Fruit fly (Drosophila melanogaster) whole organism, wandering third instar larva: Measurements from ENCODE around the gene Hsp70Ab.

Source experiments
- Abd-B ChIP-seq: fragments of >200 bp; optimal IDR thresholded peaks from 2 replicates; lab custom pipeline; 2017; ENCODE audit warnings: missing biosample characterization, missing genetic modification characterization
- CG32264 ChIP-seq: fragments of 200-800 bp; sonication (Bioruptor generic); optimal IDR thresholded peaks from 2 replicates; lab custom pipeline; 2016; ENCODE audit warnings: missing biosample characterization, missing genetic modification characterization
- CG9705 ChIP-seq: fragments of 200-800 bp; sonication (Bioruptor generic); optimal IDR thresholded peaks from 2 replicates; lab custom pipeline; 2018; ENCODE audit warnings: missing biosample characterization, mild to moderate bottlenecking, missing genetic modification characterization
- CrebA ChIP-seq: fragments of 200-800 bp; sonication (Bioruptor generic); optimal IDR thresholded peaks from 2 replicates; lab custom pipeline; 2016; ENCODE audit warnings: missing biosample characterization, mild to moderate bottlenecking, missing genetic modification characterization, borderline replicate concordance
- Dif ChIP-seq: fragments of 200-275, 200-300 bp; sonication (Bioruptor generic); optimal IDR thresholded peaks from 2 replicates; lab custom pipeline; 2018; ENCODE audit warnings: missing biosample characterization, missing genetic modification characterization; ENCODE audit not compliant: partially characterized antibody
- Myc ChIP-seq: fragments of >200 bp; optimal IDR thresholded peaks from 2 replicates; lab custom pipeline; 2017
- N ChIP-seq: fragments of >200 bp; optimal IDR thresholded peaks from 2 replicates; lab custom pipeline; 2018; ENCODE audit warnings: missing biosample characterization, missing external identifiers, missing genetic modification characterization
- Rel ChIP-seq, 2 experiments: fragments of 200-800 bp; sonication (Bioruptor generic) in 1 of 2; optimal IDR thresholded peaks; 2 replicates in 1 of 2; 3 replicates in 1 of 2; lab custom pipeline; 2016 to 2019; ENCODE audit warnings: mild to moderate bottlenecking in 2 of 2, missing biosample characterization in 2 of 2, missing genetic modification characterization in 2 of 2, moderate library complexity in 1 of 2
- Sp1 ChIP-seq: fragments of 200-800 bp; sonication (Bioruptor generic); optimal IDR thresholded peaks from 3 replicates; lab custom pipeline; 2019; ENCODE audit warnings: missing biosample characterization, mild to moderate bottlenecking, missing genetic modification characterization, moderate library complexity
- Vsx2 ChIP-seq: fragments of 200-300, 225-300 bp; sonication (Bioruptor generic); optimal IDR thresholded peaks from 2 replicates; lab custom pipeline; 2018; ENCODE audit warnings: missing biosample characterization, missing genetic modification characterization; ENCODE audit not compliant: partially characterized antibody
- brk ChIP-seq: fragments of 200-800 bp; sonication (Bioruptor generic); optimal IDR thresholded peaks from 2 replicates; lab custom pipeline; 2016; ENCODE audit warnings: missing biosample characterization, mild to moderate bottlenecking, missing genetic modification characterization
- dl ChIP-seq, 2 experiments: fragments of 175-275, 200-275 bp in 1 of 2; fragments of 200-275 bp in 1 of 2; sonication (Bioruptor generic); optimal IDR thresholded peaks; lab custom pipeline; 2018; ENCODE audit warnings: mild to moderate bottlenecking in 2 of 2, missing biosample characterization in 2 of 2, missing genetic modification characterization in 2 of 2, moderate library complexity in 2 of 2; ENCODE audit not compliant: partially characterized antibody in 2 of 2, insufficient read depth in 1 of 2
- dmrt93B ChIP-seq: fragments of 200-800 bp; sonication (Bioruptor generic); optimal IDR thresholded peaks from 2 replicates; lab custom pipeline; 2018; ENCODE audit warnings: missing biosample characterization, mild to moderate bottlenecking, missing genetic modification characterization
- foxo ChIP-seq, 2 experiments: fragments of 200-800 bp; sonication (Bioruptor generic); optimal IDR thresholded peaks; 2 replicates in 1 of 2; 3 replicates in 1 of 2; lab custom pipeline; 2016 to 2017; ENCODE audit warnings: missing biosample characterization in 2 of 2, missing genetic modification characterization in 2 of 2
- fru ChIP-seq: fragments of 200-800 bp; sonication (Bioruptor generic); optimal IDR thresholded peaks from 3 replicates; lab custom pipeline; 2016; ENCODE audit warnings: missing biosample characterization, mild to moderate bottlenecking, missing genetic modification characterization
- h ChIP-seq: fragments of 200-800 bp; sonication (Bioruptor generic); optimal IDR thresholded peaks from 3 replicates; lab custom pipeline; 2016; ENCODE audit warnings: missing biosample characterization, mild to moderate bottlenecking, missing genetic modification characterization
- jim ChIP-seq: fragments of 175-275, 200-325 bp; sonication (Bioruptor generic); optimal IDR thresholded peaks from 2 replicates; lab custom pipeline; 2016; ENCODE audit warnings: missing biosample characterization, mild to moderate bottlenecking, missing genetic modification characterization
- lola ChIP-seq: fragments of >200 bp; optimal IDR thresholded peaks from 2 replicates; lab custom pipeline; 2017; ENCODE audit warnings: missing biosample characterization, missing genetic modification characterization
- pan ChIP-seq: fragments of >200 bp; optimal IDR thresholded peaks from 2 replicates; lab custom pipeline; 2017
- rgr ChIP-seq: fragments of 200-800 bp; sonication (Bioruptor generic); optimal IDR thresholded peaks from 3 replicates; lab custom pipeline; 2016; ENCODE audit warnings: missing biosample characterization, mild to moderate bottlenecking, missing genetic modification characterization
- sage ChIP-seq: fragments of 200-800 bp; sonication (Bioruptor generic); optimal IDR thresholded peaks from 2 replicates; lab custom pipeline; 2016; ENCODE audit warnings: missing biosample characterization, mild to moderate bottlenecking, missing genetic modification characterization
- sv ChIP-seq: fragments of 200-800 bp; sonication (Bioruptor generic); optimal IDR thresholded peaks from 3 replicates; lab custom pipeline; 2016; ENCODE audit warnings: missing biosample characterization, missing genetic modification characterization
- usp ChIP-seq: fragments of >200 bp; optimal IDR thresholded peaks from 2 replicates; lab custom pipeline; 2017; ENCODE audit warnings: missing biosample characterization, missing genetic modification characterization

Gene Hsp70Ab

DNA sequence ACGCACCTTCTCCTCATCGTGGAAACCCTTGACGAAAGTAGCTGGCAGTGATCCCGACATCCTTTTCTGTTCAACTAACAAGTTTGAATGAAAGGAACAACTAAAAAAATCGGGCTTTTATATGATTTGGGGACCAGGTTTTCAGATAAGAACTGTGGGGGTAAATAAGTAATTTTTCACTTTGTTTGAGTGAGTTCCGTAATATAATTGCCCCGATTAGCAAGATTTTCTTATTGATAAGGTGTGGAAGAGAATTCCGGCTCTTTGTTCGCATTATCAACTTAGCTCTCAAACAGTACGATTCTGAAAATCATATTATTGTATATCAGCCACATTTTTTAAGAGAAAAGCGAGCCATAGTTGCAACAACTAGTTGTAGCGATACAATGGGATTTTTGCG, 23.6 kb downstream of the Hsp70Ab start, which contains the start of gene CG12224:
CG12224 (minus strand) TSS at position 101 of the 400 bp plus-strand sequence.
- TF ChIP-seq rgr (GFP tag; lab: Kevin White, UChicago) (no peak), CG32264 (GFP tag; lab: Kevin White, UChicago) (no peak), sv (GFP tag; lab: Kevin White, UChicago) (no peak), brk (no peak), jim (GFP tag; lab: Kevin White, UChicago) (no peak), N (GFP tag; lab: Kevin White, UChicago) (no peak), h (GFP tag; lab: Kevin White, UChicago) (no peak), Vsx2 (GFP tag; lab: Kevin White, UChicago) (no peak), pan (lab: Kevin White, UChicago) (no peak), usp (no peak), dl (GFP tag; optimal IDR thresholded peaks at IDR 0.05; lab: Kevin White, UChicago; ENCODE audit: insufficient read depth in 1 of 2, partially characterized antibody in 2 of 2) (no peak), fru (GFP tag; lab: Kevin White, UChicago) (no peak), dmrt93B (GFP tag; lab: Kevin White, UChicago) (no peak), Dif (no peak), foxo (GFP tag; optimal IDR thresholded peaks at IDR 0.05; lab: Kevin White, UChicago) (no peak), Rel (GFP tag; optimal IDR thresholded peaks at IDR 0.05; lab: Kevin White, UChicago) (no peak), Rel (tag; optimal IDR thresholded peaks at IDR 0.05; lab: Kevin White, UChicago) (no peak)

DNA sequence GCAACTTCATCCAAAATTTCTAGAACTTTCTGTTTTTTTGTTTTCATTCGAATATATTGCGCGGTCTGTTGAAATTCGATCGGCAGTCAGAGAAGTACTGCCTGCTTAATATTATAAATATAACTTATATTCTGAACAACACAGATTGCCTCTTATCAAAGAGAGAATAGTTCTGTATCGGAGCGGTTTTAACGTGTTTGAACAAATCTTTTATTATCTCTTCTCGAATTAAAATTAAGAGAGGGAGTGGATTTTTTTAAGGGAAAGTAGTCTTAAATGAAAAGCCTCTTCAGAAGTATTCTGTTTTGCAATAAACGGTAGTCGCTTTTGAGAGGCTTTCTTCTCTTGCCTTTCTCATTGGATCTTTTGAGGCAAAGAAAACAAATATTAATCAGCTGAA, 24.2 kb downstream of the Hsp70Ab start:
- no peak for TF ChIP-seq Sp1
- TF ChIP-seq CrebA, result peak; percentile 21

DNA sequence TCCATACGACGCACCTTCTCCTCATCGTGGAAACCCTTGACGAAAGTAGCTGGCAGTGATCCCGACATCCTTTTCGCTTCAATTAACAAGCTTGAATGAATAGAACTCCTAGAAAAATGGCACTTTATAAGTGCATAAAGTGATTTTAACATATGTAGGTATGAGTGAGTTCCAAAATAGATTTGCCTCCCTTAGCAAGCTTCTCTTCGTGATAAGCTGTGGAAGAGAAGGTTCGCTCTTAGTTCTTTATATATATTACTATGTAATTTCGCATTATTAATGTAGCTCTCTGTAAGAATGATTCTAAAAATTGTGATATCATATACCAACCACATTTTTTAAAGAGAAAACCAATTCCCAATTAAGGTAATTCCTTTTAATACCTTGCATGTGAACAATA, 26.1 kb downstream of the Hsp70Ab start, which contains the start of gene CG3397:
CG3397 (minus strand) TSS at position 101 of the 400 bp plus-strand sequence.
- TF ChIP-seq sage (GFP tag; lab: Kevin White, UChicago), result peak; percentile 16
- TF ChIP-seq CG32264 (GFP tag; lab: Kevin White, UChicago), result no peak
- TF ChIP-seq, all 38 proteins: peak for 1

DNA sequence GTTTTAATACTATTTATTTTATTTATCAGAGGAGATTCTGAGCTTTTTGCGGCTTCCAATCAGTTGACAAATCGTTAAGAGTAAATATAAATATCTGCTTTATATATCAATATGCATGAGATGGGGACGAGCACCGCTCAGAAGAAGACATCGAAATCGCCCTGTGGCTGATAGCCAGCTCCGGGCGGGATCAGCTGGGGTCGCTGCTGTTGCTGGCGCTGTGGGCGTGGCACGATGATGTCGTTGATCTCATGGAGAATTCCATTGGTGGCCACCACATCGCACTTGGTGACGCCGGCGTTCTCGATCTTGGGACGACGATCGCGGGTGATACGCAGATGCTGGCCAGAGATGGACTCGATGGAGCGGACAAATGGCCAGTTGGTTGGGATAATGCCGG, 26.5 kb downstream of the Hsp70Ab start:
- TF ChIP-seq Abd-B (GFP tag; lab: Kevin White, UChicago) (no peak), Dif (peak; percentile 48)

DNA sequence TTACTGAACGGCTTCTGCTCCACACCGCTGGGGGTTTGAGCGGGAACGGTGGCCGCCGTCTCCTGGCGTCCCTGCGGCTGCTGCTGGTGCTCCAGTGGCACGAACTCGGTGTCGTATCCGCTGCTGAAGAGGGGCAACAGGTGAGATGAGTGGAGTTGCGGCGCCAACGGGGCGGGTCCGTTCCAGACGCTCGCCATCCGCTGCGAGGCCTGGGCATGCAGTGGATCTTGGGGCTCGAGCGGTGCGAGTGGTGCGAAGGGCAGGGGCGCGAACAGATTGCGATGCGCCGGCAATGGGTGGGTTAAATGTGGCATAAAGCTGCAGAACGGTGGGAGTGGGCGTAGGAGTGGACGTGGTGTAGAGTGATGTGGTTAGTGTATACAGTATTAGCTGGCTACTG, 30.9 kb downstream of the Hsp70Ab start:
- TF ChIP-seq Vsx2 (GFP tag; lab: Kevin White, UChicago), result no peak
- TF ChIP-seq dmrt93B (GFP tag; lab: Kevin White, UChicago), result no peak
- TF ChIP-seq pan (lab: Kevin White, UChicago), result no peak
- no peak for TF ChIP-seq foxo (GFP tag; optimal IDR thresholded peaks at IDR 0.05; lab: Kevin White, UChicago)
- TF ChIP-seq CG9705, result no peak
- TF ChIP-seq Abd-B (GFP tag; lab: Kevin White, UChicago), result no peak
- TF ChIP-seq lola, result no peak
- no peak for TF ChIP-seq Dif

DNA sequence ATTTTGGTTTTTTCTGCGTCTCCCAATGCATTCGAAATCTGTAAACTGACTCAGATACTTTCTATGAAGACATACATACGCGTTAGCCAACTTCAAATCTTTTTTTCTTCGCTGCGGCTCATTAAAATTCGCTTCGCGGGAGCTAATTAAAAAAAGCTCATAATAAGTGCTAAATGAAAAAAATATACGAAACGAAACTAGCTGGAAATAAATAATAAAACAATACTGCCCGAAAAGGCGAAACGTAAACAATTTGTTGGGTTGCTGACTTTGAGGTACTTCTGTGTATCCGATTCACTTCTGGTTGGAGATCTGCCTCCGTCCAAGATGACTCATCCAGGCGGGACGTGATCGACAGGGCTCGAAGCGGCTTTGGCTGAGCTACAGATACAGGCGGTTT, 31.7 kb downstream of the Hsp70Ab start:
- no peak for TF ChIP-seq Rel (GFP tag; optimal IDR thresholded peaks at IDR 0.05; lab: Kevin White, UChicago)
- TF ChIP-seq Rel (tag; optimal IDR thresholded peaks at IDR 0.05; lab: Kevin White, UChicago), result no peak
- TF ChIP-seq Myc (lab: Kevin White, UChicago), result no peak
- TF ChIP-seq, all 38 proteins: peak for 0

DNA sequence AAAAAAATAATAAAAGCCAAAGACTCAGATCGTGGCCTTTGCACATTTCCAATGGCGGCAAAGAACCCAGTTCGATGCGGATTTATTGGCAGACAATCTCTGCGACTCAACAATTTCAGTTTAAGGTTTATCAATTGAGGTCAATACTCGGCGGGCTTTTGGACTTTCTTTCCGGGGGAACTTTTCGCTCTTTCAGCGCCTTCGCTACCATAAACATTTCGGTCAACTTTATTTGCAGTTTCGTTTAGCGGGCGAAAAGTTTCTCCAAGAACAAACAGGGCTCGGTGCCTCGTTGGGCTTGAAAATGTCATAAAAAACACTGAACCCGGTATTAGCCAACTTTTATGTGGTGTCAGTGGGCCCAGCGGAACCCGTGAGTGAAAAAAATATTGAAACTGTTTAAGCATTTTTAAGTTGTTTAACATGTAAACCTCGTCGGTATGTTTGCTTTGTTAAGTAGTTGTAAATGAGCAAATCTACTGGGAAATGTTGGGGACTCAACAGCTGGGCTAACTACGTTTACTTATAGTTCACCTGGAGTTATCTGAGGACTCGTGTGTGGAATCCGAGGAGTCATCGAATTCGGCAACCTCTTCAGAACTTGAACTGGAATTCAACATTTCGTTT, 33.3 kb downstream of the Hsp70Ab start:
- no peak for TF ChIP-seq CG32264 (GFP tag; lab: Kevin White, UChicago)
- TF ChIP-seq Rel (GFP tag; optimal IDR thresholded peaks at IDR 0.05; lab: Kevin White, UChicago), result no peak
- TF ChIP-seq Rel (tag; optimal IDR thresholded peaks at IDR 0.05; lab: Kevin White, UChicago), result peak; percentile 59
